Fruit fly (Drosophila melanogaster) whole organism, prepupa: ENCODE results near the gene CG32428.
"Not testable (repeated sequence)": the region's sequence is repeated elsewhere in the genome, so short reads cannot be mapped to it uniquely, and the experiment has no call there.

ENCODE experiments used
- CG10669 ChIP-seq: fragments of 200-800 bp; sonication (Bioruptor generic); optimal IDR thresholded peaks from 3 replicates; lab custom pipeline; 2018; ENCODE audit warnings: missing biosample characterization, mild to moderate bottlenecking, missing genetic modification characterization, moderate library complexity
- CG1621 ChIP-seq: fragments of 200-800 bp; sonication (Bioruptor generic); optimal IDR thresholded peaks from 3 replicates; lab custom pipeline; 2018; ENCODE audit warnings: missing biosample characterization, mild to moderate bottlenecking, missing genetic modification characterization
- CG31627 ChIP-seq: fragments of 200-800 bp; sonication (Bioruptor generic); optimal IDR thresholded peaks from 3 replicates; lab custom pipeline; 2016; ENCODE audit warnings: missing biosample characterization, missing genetic modification characterization
- CG4318 ChIP-seq: fragments of 200-800 bp; sonication (Bioruptor generic); optimal IDR thresholded peaks from 3 replicates; lab custom pipeline; 2017; ENCODE audit warnings: missing biosample characterization, mild to moderate bottlenecking, missing genetic modification characterization
- CG6163 ChIP-seq: fragments of 200-800 bp; sonication (Bioruptor generic); IDR thresholded peaks from 3 replicates; pipeline ENCODE4 v1.3.6; 2022; ENCODE audit warnings: missing biosample characterization, missing genetic modification characterization
- CG6276 ChIP-seq: fragments of 200-800 bp; sonication (Bioruptor generic); optimal IDR thresholded peaks from 2 replicates; lab custom pipeline; 2017; ENCODE audit warnings: missing biosample characterization, mild to moderate bottlenecking, missing genetic modification characterization
- CG6792 ChIP-seq: fragments of 200-800 bp; sonication (Bioruptor generic); optimal IDR thresholded peaks from 3 replicates; lab custom pipeline; 2016; ENCODE audit warnings: missing biosample characterization, missing genetic modification characterization
- CG6808 ChIP-seq: fragments of 200-800 bp; sonication (Bioruptor generic); optimal IDR thresholded peaks from 3 replicates; lab custom pipeline; 2017; ENCODE audit warnings: missing biosample characterization, missing genetic modification characterization, mild to moderate bottlenecking, moderate library complexity, missing genetic modification reagents
- CG6854 ChIP-seq: fragments of 200-800 bp; sonication (Bioruptor generic); optimal IDR thresholded peaks from 2 replicates; lab custom pipeline; 2017; ENCODE audit warnings: missing biosample characterization, mild to moderate bottlenecking, missing genetic modification characterization
- CG9139 ChIP-seq: fragments of 200-800 bp; sonication (Bioruptor generic); optimal IDR thresholded peaks from 3 replicates; lab custom pipeline; 2017; ENCODE audit warnings: missing biosample characterization, mild to moderate bottlenecking, missing genetic modification characterization
- Eip75B ChIP-seq: fragments of 200-800 bp; sonication (Bioruptor generic); optimal IDR thresholded peaks from 3 replicates; lab custom pipeline; 2016; ENCODE audit warnings: missing biosample characterization, missing genetic modification characterization
- Eip78C ChIP-seq: fragments of 200-800 bp; sonication (Bioruptor generic); peaks from one replicate; lab custom pipeline; 2016; ENCODE audit warnings: missing biosample characterization, missing genetic modification characterization
- Eip93F ChIP-seq: fragments of 200-800 bp; sonication (Bioruptor generic); optimal IDR thresholded peaks from 2 replicates; lab custom pipeline; 2016; ENCODE audit warnings: missing biosample characterization, mild to moderate bottlenecking, missing genetic modification characterization
- Ets21C ChIP-seq: fragments of 200-800 bp; sonication (Bioruptor generic); optimal IDR thresholded peaks from 3 replicates; lab custom pipeline; 2016; ENCODE audit warnings: missing biosample characterization, missing genetic modification characterization
- Ets96B ChIP-seq: fragments of 200-800 bp; optimal IDR thresholded peaks from 2 replicates; lab custom pipeline; 2019; ENCODE audit warnings: missing biosample characterization, mild to moderate bottlenecking, missing genetic modification characterization, moderate library complexity
- Gug ChIP-seq: fragments of 200-800 bp; sonication (Bioruptor generic); IDR thresholded peaks from 2 replicates; pipeline ENCODE4 v1.3.6; 2022; ENCODE audit warnings: missing biosample characterization, missing genetic modification characterization
- Hr38 ChIP-seq: sonication (Bioruptor generic); optimal IDR thresholded peaks from 2 replicates; lab custom pipeline; 2016; ENCODE audit warnings: missing biosample characterization, missing genetic modification characterization
- Hr4 ChIP-seq: fragments of 200-800 bp; sonication (Bioruptor generic); optimal IDR thresholded peaks from 3 replicates; lab custom pipeline; 2016; ENCODE audit warnings: missing biosample characterization, missing genetic modification characterization
- Sox102F ChIP-seq: fragments of 200-800 bp; sonication (Bioruptor generic); optimal IDR thresholded peaks from 2 replicates; lab custom pipeline; 2016; ENCODE audit warnings: missing biosample characterization, mild to moderate bottlenecking, missing genetic modification characterization
- Sox14 ChIP-seq: fragments of 200-800 bp; sonication (Bioruptor generic); optimal IDR thresholded peaks from 3 replicates; lab custom pipeline; 2016; ENCODE audit warnings: missing biosample characterization, missing genetic modification characterization
- Sox15 ChIP-seq: fragments of 200-800 bp; sonication (Bioruptor generic); optimal IDR thresholded peaks from 3 replicates; lab custom pipeline; 2016; ENCODE audit warnings: missing biosample characterization, missing genetic modification characterization
- achi ChIP-seq: fragments of 200-800 bp; sonication (Bioruptor generic); optimal IDR thresholded peaks from 3 replicates; lab custom pipeline; 2016; ENCODE audit warnings: missing biosample characterization, missing genetic modification characterization
- eg ChIP-seq: fragments of 200-800 bp; sonication (Bioruptor generic); IDR thresholded peaks from 3 replicates; pipeline ENCODE4 v1.3.6; 2022; ENCODE audit warnings: missing biosample characterization, missing genetic modification characterization
- fd59A ChIP-seq: fragments of 200-800 bp; sonication (Bioruptor generic); optimal IDR thresholded peaks from 2 replicates; lab custom pipeline; 2017; ENCODE audit warnings: missing biosample characterization, mild to moderate bottlenecking, missing genetic modification characterization, missing genetic modification reagents
- fd85E ChIP-seq: fragments of 200-800 bp; sonication (Bioruptor generic); optimal IDR thresholded peaks from 3 replicates; lab custom pipeline; 2016; ENCODE audit warnings: missing biosample characterization, missing genetic modification characterization
- fkh ChIP-seq: fragments of 200-800 bp; sonication (Bioruptor generic); optimal IDR thresholded peaks from 3 replicates; lab custom pipeline; 2017; ENCODE audit warnings: missing biosample characterization, mild to moderate bottlenecking, missing genetic modification characterization, moderate library complexity
- salr ChIP-seq, 2 experiments: fragments of 200-800 bp; sonication (Bioruptor generic); optimal IDR thresholded peaks; 3 replicates each; lab custom pipeline; 2016 to 2018; ENCODE audit warnings: missing biosample characterization in 2 of 2, missing genetic modification characterization in 2 of 2, mild to moderate bottlenecking in 1 of 2
- spab ChIP-seq: fragments of 200-800 bp; sonication (Bioruptor generic); optimal IDR thresholded peaks from 2 replicates; lab custom pipeline; 2017; ENCODE audit warnings: missing biosample characterization, mild to moderate bottlenecking, missing genetic modification characterization, missing genetic modification reagents
- topi ChIP-seq: fragments of 200-800 bp; sonication (Bioruptor generic); optimal IDR thresholded peaks from 3 replicates; lab custom pipeline; 2016; ENCODE audit warnings: missing biosample characterization, missing genetic modification characterization
- vri ChIP-seq: fragments of 200-800 bp; sonication (Bioruptor generic); optimal IDR thresholded peaks from 3 replicates; lab custom pipeline; 2016; ENCODE audit warnings: missing biosample characterization, mild to moderate bottlenecking, missing genetic modification characterization

Gene CG32428

dm6 chr3L:20503886-20504285 lies 30.4 kb upstream of the CG32428 start, which contains the start of gene CG17637:
TSS of gene CG17637 (plus strand) at chr3L:20504186.
- TF ChIP-seq Gug (GFP tag; lab: Robert Waterston, UW); Eip93F; CG31627: not testable (repeated sequence)

- no peak for TF ChIP-seq CG10669 (GFP tag; lab: Kevin White, UChicago)
- TF ChIP-seq fd59A (GFP tag; lab: Kevin White, UChicago): no peak
- no peak for TF ChIP-seq Sox102F (GFP tag; lab: Kevin White, UChicago)
- no peak for TF ChIP-seq eg (GFP tag; lab: Robert Waterston, UW)
- no peak for TF ChIP-seq CG9139
- no peak for TF ChIP-seq CG6276 (GFP tag; lab: Kevin White, UChicago)
- no peak for TF ChIP-seq achi (GFP tag; lab: Kevin White, UChicago)
- no peak for TF ChIP-seq spab (GFP tag; lab: Kevin White, UChicago)
- no peak for TF ChIP-seq Sox15 (GFP tag; lab: Kevin White, UChicago)
- TF ChIP-seq salr (GFP tag; optimal IDR thresholded peaks at IDR 0.05; lab: Kevin White, UChicago): no peak
- no peak for TF ChIP-seq CG6163 (GFP tag; lab: Robert Waterston, UW)
Measured at dm6 chr3L:20503256-20503655, 29.7 kb upstream of the CG32428 start.

- not testable (repeated sequence) for TF ChIP-seq Ets21C, fd85E, CG6792 (GFP tag; lab: Kevin White, UChicago)
- TF ChIP-seq, all 60 proteins: peak for 0; not testable (repeated sequence) for 60
Measured at dm6 chr3L:20499536-20499935, 26.0 kb upstream of the CG32428 start, which contains the start of gene CG18281. TSS of gene CG18281 (plus strand) at chr3L:20499836.

dm6 chr3L:20498204-20498603 lies 24.7 kb upstream of the CG32428 start:
- TF ChIP-seq CG6163 (GFP tag; lab: Robert Waterston, UW) (no peak), Sox15 (GFP tag; lab: Kevin White, UChicago) (no peak)

dm6 chr3L:20497124-20497996 lies 23.8 kb upstream of the CG32428 start, which contains the start of gene CG32425:
TSS of gene CG32425 (plus strand) at chr3L:20497323.
- TF ChIP-seq Hr4 (GFP tag; lab: Kevin White, UChicago) (peak; percentile 12), topi (no peak), CG6854 (GFP tag; lab: Kevin White, UChicago) (peak; percentile 54), CG9139 (no peak), Hr38 (GFP tag; lab: Kevin White, UChicago) (no peak), Eip78C (peak; percentile 37), fd85E (GFP tag; lab: Kevin White, UChicago) (no peak), vri (GFP tag; lab: Kevin White, UChicago) (peak; percentile 88), CG6808 (GFP tag; lab: Kevin White, UChicago) (peak; percentile 30), CG6792 (GFP tag; lab: Kevin White, UChicago) (no peak), CG4318 (GFP tag; lab: Kevin White, UChicago) (no peak), Eip75B (peak; percentile 33), CG1621 (tag; lab: Kevin White, UChicago) (peak; percentile 94), Ets96B (tag; lab: Kevin White, UChicago) (no peak), fkh (GFP tag; lab: Kevin White, UChicago) (peak; percentile 47), CG6163 (GFP tag; lab: Robert Waterston, UW) (no peak), Sox14 (GFP tag; lab: Kevin White, UChicago) (peak; percentile 8), spab (GFP tag; lab: Kevin White, UChicago) (no peak)
